Worm (Caenorhabditis elegans) whole organism, early embryonic: ENCODE data around the gene F09E5.14.

ENCODE experiments used
- ceh-13 ChIP-seq: fragments of 200-800 bp; sonication (Bioruptor generic); optimal IDR thresholded peaks from 2 replicates; lab custom pipeline; 2018; ENCODE audit warnings: mild to moderate bottlenecking, missing genetic modification characterization, missing compliant biosample characterization
- flt-1 ChIP-seq: fragments of 200-800 bp; sonication (Bioruptor generic); IDR thresholded peaks from 2 replicates; pipeline ENCODE4 v1.3.6; 2022; ENCODE audit warnings: missing genetic modification characterization, missing compliant biosample characterization

DNA sequence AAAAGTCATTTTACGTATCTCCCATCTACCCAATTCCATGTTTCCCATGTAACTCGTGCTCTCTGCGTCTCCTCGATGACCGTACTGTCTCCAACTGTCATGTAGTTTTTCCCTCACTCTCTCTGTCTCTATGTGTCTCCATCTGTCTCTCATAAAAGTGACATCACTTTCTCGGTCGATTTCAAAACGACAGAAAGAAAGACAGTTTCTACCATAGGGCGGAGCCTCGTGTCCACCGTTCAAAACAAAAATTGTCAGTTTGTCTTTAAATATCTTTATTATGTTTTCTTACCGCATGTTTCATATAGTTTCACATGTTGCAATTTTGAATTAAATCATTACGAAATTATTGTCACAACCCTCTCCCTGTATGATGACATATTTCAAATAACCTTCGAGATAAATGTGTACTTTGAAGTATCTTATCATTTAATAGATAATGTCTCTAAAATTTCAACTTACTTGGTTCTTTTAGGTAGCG is 14.4 kb downstream of the F09E5.14 start:
- TF ChIP-seq flt-1 (GFP tag; lab: Robert Waterston, UW) (no peak), ceh-13 (GFP tag; lab: Kevin White, UChicago) (no peak)
